Worm (Caenorhabditis elegans) whole organism, L3 larva: ENCODE data around the gene twk-25.
A peak's percentile ranks its signal among the peaks of the same experiment; 100 is the strongest.

Experiments used
- R02D3.7 ChIP-seq: fragments of 150-350 bp; optimal IDR thresholded peaks from 2 replicates; lab custom pipeline; 2014; ENCODE audit warnings: missing biosample characterization, missing genetic modification characterization
- ZK546.5 ChIP-seq: sonication (generic microtip); optimal IDR thresholded peaks from 2 replicates; lab custom pipeline; 2017; ENCODE audit warnings: missing biosample characterization, missing genetic modification characterization
- aly-2 ChIP-seq: fragments of 150-350 bp; optimal IDR thresholded peaks from 2 replicates; lab custom pipeline; 2014; ENCODE audit warnings: missing biosample characterization, missing genetic modification characterization
- ama-1 ChIP-seq: fragments of 150-350 bp; optimal IDR thresholded peaks from 2 replicates; lab custom pipeline; 2018
- ceh-82 ChIP-seq: fragments of 150-350 bp; optimal IDR thresholded peaks from 2 replicates; lab custom pipeline; 2014; ENCODE audit warnings: missing biosample characterization, missing genetic modification characterization
- daf-12 ChIP-seq: fragments of 150-350 bp; optimal IDR thresholded peaks from 2 replicates; lab custom pipeline; 2014; ENCODE audit warnings: missing biosample characterization, missing genetic modification reagents, missing genetic modification characterization
- egl-27 ChIP-seq: sonication (generic microtip); optimal IDR thresholded peaks from 4 replicates; lab custom pipeline; 2017; ENCODE audit warnings: missing biosample characterization, missing genetic modification reagents, missing genetic modification characterization
- elt-1 ChIP-seq: fragments of 150-350 bp; optimal IDR thresholded peaks from 2 replicates; lab custom pipeline; 2014; ENCODE audit warnings: missing biosample characterization, missing genetic modification characterization
- eor-1 ChIP-seq, 2 experiments: fragments of 150-350 bp; optimal IDR thresholded peaks; 2 replicates each; lab custom pipeline; 2014 to 2018; ENCODE audit warnings: missing biosample characterization in 2 of 2, missing genetic modification characterization in 2 of 2
- fkh-10 ChIP-seq: sonication (generic microtip); optimal IDR thresholded peaks from 2 replicates; lab custom pipeline; 2017; ENCODE audit warnings: missing biosample characterization, missing genetic modification reagents, missing genetic modification characterization
- fkh-2 ChIP-seq: fragments of 150-350 bp; optimal IDR thresholded peaks from 2 replicates; lab custom pipeline; 2014; ENCODE audit warnings: missing biosample characterization, missing genetic modification reagents, missing genetic modification characterization
- fos-1 ChIP-seq: fragments of 150-350 bp; optimal IDR thresholded peaks from 2 replicates; lab custom pipeline; 2014; ENCODE audit warnings: missing biosample characterization, missing genetic modification characterization
- hmg-11 ChIP-seq: sonication (generic microtip); optimal IDR thresholded peaks from 2 replicates; lab custom pipeline; 2016; ENCODE audit warnings: missing genetic modification characterization, missing compliant biosample characterization
- jun-1 ChIP-seq: fragments of 150-350 bp; optimal IDR thresholded peaks from 2 replicates; lab custom pipeline; 2014; ENCODE audit warnings: missing biosample characterization, missing genetic modification reagents, missing genetic modification characterization
- lin-15B ChIP-seq: fragments of 150-350 bp; optimal IDR thresholded peaks from 2 replicates; lab custom pipeline; 2014; ENCODE audit warnings: missing biosample characterization, missing genetic modification characterization
- lin-39 ChIP-seq: fragments of 150-350 bp; optimal IDR thresholded peaks from 2 replicates; lab custom pipeline; 2018; ENCODE audit warnings: missing biosample characterization, missing genetic modification reagents, missing genetic modification characterization
- nfya-1 ChIP-seq: sonication (generic microtip); optimal IDR thresholded peaks from 2 replicates; lab custom pipeline; 2017; ENCODE audit warnings: missing genetic modification characterization, mild to moderate bottlenecking, missing compliant biosample characterization, antibody characterized with exemption, moderate library complexity; ENCODE audit not compliant: insufficient read depth
- nhr-11 ChIP-seq: fragments of 150-350 bp; optimal IDR thresholded peaks from 2 replicates; lab custom pipeline; 2014; ENCODE audit warnings: missing biosample characterization, missing genetic modification characterization
- nhr-23 ChIP-seq: fragments of 150-350 bp; optimal IDR thresholded peaks from 2 replicates; lab custom pipeline; 2014; ENCODE audit warnings: missing biosample characterization, missing genetic modification reagents, missing genetic modification characterization
- nhr-25 ChIP-seq: sonication (generic microtip); optimal IDR thresholded peaks from 2 replicates; lab custom pipeline; 2017; ENCODE audit warnings: missing biosample characterization, missing genetic modification characterization
- nhr-28 ChIP-seq: fragments of 150-350 bp; optimal IDR thresholded peaks from 2 replicates; lab custom pipeline; 2014; ENCODE audit warnings: missing biosample characterization, missing genetic modification characterization
- nhr-43 ChIP-seq: sonication (generic microtip); optimal IDR thresholded peaks from 2 replicates; lab custom pipeline; 2016; ENCODE audit warnings: mild to moderate bottlenecking, missing genetic modification characterization, missing compliant biosample characterization; ENCODE audit not compliant: poor library complexity, severe bottlenecking
- nhr-67 ChIP-seq: fragments of 150-350 bp; optimal IDR thresholded peaks from 2 replicates; lab custom pipeline; 2014; ENCODE audit warnings: missing biosample characterization, missing genetic modification characterization
- nhr-76 ChIP-seq: fragments of 150-350 bp; sonication (generic microtip); optimal IDR thresholded peaks from 5 replicates; lab custom pipeline; 2014; ENCODE audit warnings: missing biosample characterization, missing genetic modification characterization
- nhr-77 ChIP-seq: fragments of 150-350 bp; optimal IDR thresholded peaks from 2 replicates; lab custom pipeline; 2014; ENCODE audit warnings: missing biosample characterization, missing genetic modification characterization
- pha-4 ChIP-seq: fragments of 150-350 bp; optimal IDR thresholded peaks from 2 replicates; lab custom pipeline; 2014; ENCODE audit warnings: missing biosample characterization, missing genetic modification reagents, missing genetic modification characterization
- pqm-1 ChIP-seq: fragments of 150-350 bp; optimal IDR thresholded peaks from 2 replicates; lab custom pipeline; 2017; ENCODE audit warnings: missing biosample characterization, missing genetic modification characterization, inconsistent platforms
- sea-2 ChIP-seq: fragments of 150-350 bp; sonication (generic microtip); optimal IDR thresholded peaks from 4 replicates; lab custom pipeline; 2014; ENCODE audit warnings: missing biosample characterization, missing genetic modification reagents, missing genetic modification characterization
- skn-1 ChIP-seq: fragments of 150-350 bp; optimal IDR thresholded peaks from 2 replicates; lab custom pipeline; 2014; ENCODE audit warnings: missing biosample characterization, missing genetic modification characterization
- snpc-4 ChIP-seq: fragments of 150-350 bp; optimal IDR thresholded peaks from 2 replicates; lab custom pipeline; 2014; ENCODE audit warnings: missing biosample characterization, missing genetic modification characterization
- tbx-2 ChIP-seq: sonication (generic microtip); optimal IDR thresholded peaks from 2 replicates; lab custom pipeline; 2016; ENCODE audit warnings: mild to moderate bottlenecking, missing genetic modification characterization, missing compliant biosample characterization
- unc-39 ChIP-seq: sonication (generic microtip); optimal IDR thresholded peaks from 4 replicates; lab custom pipeline; 2017; ENCODE audit warnings: missing biosample characterization, missing genetic modification characterization
- unc-62 ChIP-seq: fragments of 150-350 bp; sonication (generic microtip); optimal IDR thresholded peaks from 4 replicates; lab custom pipeline; 2014; ENCODE audit warnings: missing biosample characterization, missing genetic modification reagents, missing genetic modification characterization
- zag-1 ChIP-seq: fragments of 150-350 bp; optimal IDR thresholded peaks from 2 replicates; lab custom pipeline; 2014; ENCODE audit warnings: missing biosample characterization, missing genetic modification characterization
- ztf-11 ChIP-seq: fragments of 150-350 bp; optimal IDR thresholded peaks from 2 replicates; lab custom pipeline; 2014; ENCODE audit warnings: missing biosample characterization, missing genetic modification characterization

twk-25 gene

DNA sequence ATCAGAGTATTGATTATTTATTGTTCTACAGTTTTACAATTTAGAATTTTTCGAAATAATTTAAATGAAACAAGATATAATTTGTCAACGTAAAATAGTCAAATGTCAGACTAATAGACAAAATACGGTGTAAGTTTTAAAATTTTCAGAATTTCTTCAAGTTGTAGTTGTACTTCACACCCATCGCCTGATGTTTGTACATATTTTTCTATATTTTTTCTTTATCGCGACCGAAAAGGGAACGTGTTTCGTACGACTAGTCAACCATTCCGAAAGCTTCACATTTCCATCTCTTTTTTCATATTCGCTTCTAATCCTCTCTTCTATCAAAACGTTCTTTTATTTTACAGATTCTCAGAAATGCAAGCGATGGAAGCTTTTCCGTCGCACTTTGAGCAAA, at the start of gene twk-25:
Gene twk-25 (plus strand): TSS at position 301 of the 400 bp plus-strand sequence.
- TF ChIP-seq ztf-11 (tag; lab: Kevin White, UChicago): no peak
- TF ChIP-seq ama-1 (lab: Kevin White, UChicago): no peak
- TF ChIP-seq nhr-76 (tag; lab: Kevin White, UChicago): no peak
- no peak for TF ChIP-seq nhr-77 (tag; lab: Kevin White, UChicago)
- no peak for TF ChIP-seq nhr-11
- TF ChIP-seq R02D3.7 (tag; lab: Kevin White, UChicago): no peak
- TF ChIP-seq nfya-1 (tag; lab: Kevin White, UChicago): no peak
- no peak for TF ChIP-seq jun-1 (tag; lab: Kevin White, UChicago)
- TF ChIP-seq fos-1 (tag; lab: Kevin White, UChicago): no peak
- TF ChIP-seq unc-62 (GFP tag; lab: Kevin White, UChicago): no peak
- no peak for TF ChIP-seq nhr-25 (tag; lab: Kevin White, UChicago)

DNA sequence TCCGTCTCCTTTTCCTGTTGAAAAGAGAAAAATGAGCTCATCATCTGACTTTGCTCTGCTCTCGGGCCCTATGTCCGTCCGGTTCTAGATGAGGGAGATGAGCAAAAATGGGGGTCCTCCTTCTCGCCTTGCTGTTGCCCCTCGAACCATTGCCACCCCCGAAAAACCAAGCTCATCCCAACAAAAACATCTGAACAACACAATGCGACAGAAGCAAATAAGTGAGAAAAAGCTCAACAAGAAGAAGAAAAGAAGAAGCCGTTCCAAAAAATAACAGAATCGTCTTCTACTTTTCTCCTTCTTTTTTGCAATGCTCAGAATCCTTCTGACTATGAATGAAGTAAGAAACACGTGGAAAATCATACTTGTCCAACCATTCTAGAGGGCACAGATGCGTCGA, 48.7 kb upstream of the twk-25 start:
- TF ChIP-seq unc-62 (GFP tag; lab: Kevin White, UChicago): no peak
- TF ChIP-seq sea-2 (GFP tag; lab: Kevin White, UChicago): no peak
- no peak for TF ChIP-seq elt-1 (tag; lab: Kevin White, UChicago)
- TF ChIP-seq pha-4 (tag; lab: Kevin White, UChicago): no peak
- TF ChIP-seq nhr-67 (tag; lab: Kevin White, UChicago): no peak
- TF ChIP-seq aly-2: no peak
- TF ChIP-seq tbx-2 (tag; lab: Kevin White, UChicago): no peak
- no peak for TF ChIP-seq fkh-10 (GFP tag; lab: Kevin White, UChicago)
- TF ChIP-seq ztf-11 (tag; lab: Kevin White, UChicago): no peak
- no peak for TF ChIP-seq zag-1 (tag; lab: Kevin White, UChicago)
- no peak for TF ChIP-seq nhr-23

DNA sequence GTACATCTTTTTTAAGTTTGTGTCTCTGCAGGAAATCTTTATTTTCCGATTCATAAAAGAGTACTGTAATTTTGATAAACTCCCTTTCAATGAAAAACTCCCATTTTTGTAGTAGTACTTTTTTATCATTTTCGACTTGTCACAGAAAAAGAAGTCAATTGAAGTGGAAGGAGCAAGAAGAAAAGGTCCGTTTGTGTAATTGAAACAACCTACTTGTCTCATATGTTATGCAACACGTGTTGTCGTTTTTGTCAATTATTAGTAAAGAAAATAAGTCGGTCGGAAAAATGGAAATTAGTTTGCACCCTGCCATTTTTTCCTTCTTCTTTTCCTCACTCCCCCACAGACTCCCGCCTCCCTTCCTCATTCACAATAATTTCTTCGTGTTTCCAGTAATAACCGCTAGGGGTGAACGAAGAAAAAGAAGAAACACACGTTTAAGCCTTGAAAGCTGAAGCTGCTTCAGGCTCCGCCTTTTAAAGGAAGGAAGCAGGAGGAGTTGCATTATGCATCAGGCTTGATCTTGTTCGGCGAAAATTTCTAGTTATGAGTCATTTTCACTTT, 45.7 kb upstream of the twk-25 start:
- TF ChIP-seq lin-15B: no peak
- no peak for TF ChIP-seq nhr-28 (tag; lab: Kevin White, UChicago)
- TF ChIP-seq nfya-1 (tag; lab: Kevin White, UChicago): peak; percentile 13
- TF ChIP-seq, all 47 proteins: peak for 1

DNA sequence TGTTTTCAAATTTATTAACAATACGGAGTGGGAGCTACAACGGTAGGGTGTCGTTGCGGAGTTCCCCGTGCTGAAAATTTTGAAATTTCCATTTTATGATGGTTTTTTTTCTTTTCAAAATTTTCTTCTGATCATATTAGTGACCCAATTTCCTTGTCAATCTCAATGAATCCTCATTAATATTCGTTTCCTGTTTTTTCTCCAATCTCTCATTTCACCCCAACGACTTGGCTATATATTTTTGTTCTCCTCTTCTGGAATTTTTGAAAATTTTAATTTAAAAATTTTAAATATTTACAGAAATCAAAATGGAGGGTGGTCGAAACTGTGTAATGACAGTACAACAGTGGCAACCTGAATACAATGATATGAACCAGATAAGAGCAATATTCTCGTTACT, 44.8 kb upstream of the twk-25 start, which contains the start of gene npr-3:
Gene npr-3 (plus strand): TSS at position 301 of the 400 bp plus-strand sequence.
- TF ChIP-seq unc-39 (tag; lab: Kevin White, UChicago): no peak
- TF ChIP-seq snpc-4 (tag; lab: Kevin White, UChicago): no peak
- TF ChIP-seq ZK546.5 (tag; lab: Kevin White, UChicago): no peak
- no peak for TF ChIP-seq egl-27 (tag; lab: Kevin White, UChicago)
- TF ChIP-seq skn-1 (tag; lab: Kevin White, UChicago): no peak
- no peak for TF ChIP-seq zag-1 (tag; lab: Kevin White, UChicago)
- no peak for TF ChIP-seq R02D3.7 (tag; lab: Kevin White, UChicago)
- TF ChIP-seq pqm-1 (tag; lab: Kevin White, UChicago): no peak
- TF ChIP-seq lin-39 (tag; lab: Kevin White, UChicago): no peak
- no peak for TF ChIP-seq nhr-25 (tag; lab: Kevin White, UChicago)
- no peak for TF ChIP-seq nhr-28 (tag; lab: Kevin White, UChicago)
- TF ChIP-seq, all 47 proteins: peak for 0

DNA sequence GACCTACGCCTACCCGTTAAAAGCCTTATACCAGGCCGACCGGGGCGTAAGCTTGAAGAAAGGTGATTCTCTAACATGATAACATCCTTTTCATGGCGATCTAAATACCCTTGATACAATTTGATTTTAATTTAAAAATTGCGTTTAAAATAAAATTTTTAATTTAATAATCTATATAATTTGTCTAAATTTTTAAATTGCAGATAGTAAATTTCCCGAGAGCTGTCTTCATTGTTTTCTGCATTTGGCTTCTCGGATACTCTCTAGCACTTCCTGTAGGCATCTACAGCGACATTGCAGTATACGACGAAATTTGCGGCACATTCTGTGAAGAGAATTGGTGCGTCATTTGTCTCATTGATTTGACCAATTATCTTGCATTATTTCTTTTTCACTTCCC, 43.2 kb upstream of the twk-25 start:
- peak; percentile 19 for TF ChIP-seq lin-39 (tag; lab: Kevin White, UChicago)
- no peak for TF ChIP-seq nhr-43 (tag; lab: Kevin White, UChicago)

DNA sequence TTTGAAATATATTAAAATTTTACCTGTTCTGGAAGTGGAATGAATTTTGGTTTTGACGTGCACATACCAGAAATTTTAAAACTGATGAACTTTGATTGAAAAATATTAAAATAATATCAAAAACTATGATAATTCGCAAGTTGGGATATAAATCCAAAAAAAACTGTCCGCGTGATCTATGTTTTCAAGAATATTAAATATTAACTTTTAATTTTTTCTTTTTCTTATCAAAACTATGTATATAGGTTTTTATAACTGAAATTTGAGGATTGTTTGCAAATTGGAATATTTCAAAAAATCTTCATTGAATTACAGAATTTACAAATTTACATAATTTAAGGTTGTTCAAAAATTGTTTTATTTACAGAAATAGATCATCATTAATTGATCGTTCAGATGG, 39.4 kb upstream of the twk-25 start, which contains the start of gene C10C6.3:
Gene C10C6.3 (minus strand): TSS at position 101 of the 400 bp plus-strand sequence.
- TF ChIP-seq hmg-11 (tag; lab: Kevin White, UChicago) (no peak), tbx-2 (tag; lab: Kevin White, UChicago) (no peak), eor-1 (tag; optimal IDR thresholded peaks at IDR 0.05; lab: Kevin White, UChicago) (no peak), ceh-82 (tag; lab: Kevin White, UChicago) (no peak), nhr-25 (tag; lab: Kevin White, UChicago) (no peak), daf-12 (tag; lab: Kevin White, UChicago) (no peak), fkh-2 (tag; lab: Kevin White, UChicago) (no peak), nhr-76 (tag; lab: Kevin White, UChicago) (no peak), nhr-11 (no peak)
